Fruit fly (Drosophila melanogaster): ENCODE data around the gene CG43844.

The CG43844 gene

DNA sequence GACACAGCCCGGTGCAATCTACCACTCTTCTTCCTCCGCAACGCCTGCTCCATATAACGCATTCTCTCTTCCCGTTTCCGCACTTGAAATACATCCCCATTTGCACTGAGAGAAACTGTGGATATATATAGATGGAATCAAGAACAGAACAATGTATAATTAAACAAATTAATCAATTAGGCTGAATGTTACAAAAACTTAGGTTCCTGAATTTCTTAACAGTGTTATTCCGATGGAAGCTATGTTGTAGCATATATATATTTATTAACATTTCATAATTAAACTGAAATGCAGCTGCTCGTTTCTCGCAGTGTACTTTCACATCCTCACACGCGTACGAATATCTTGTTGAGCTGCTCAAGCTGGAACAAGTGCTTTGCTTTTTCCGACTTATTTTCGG lies 29.8 kb upstream of the CG43844 start (continued):
- peak; percentile 78 for TF ChIP-seq dac (GFP tag; optimal IDR thresholded peaks at IDR 0.05)
- peak; percentile 87 for TF ChIP-seq Sox15 (GFP tag; optimal IDR thresholded peaks at IDR 0.05)
- peak; percentile 95 for TF ChIP-seq Ets21C (GFP tag; optimal IDR thresholded peaks at IDR 0.05)
- TF ChIP-seq Sox102F (GFP tag; optimal IDR thresholded peaks at IDR 0.05), result peak; percentile 96
- peak; percentile 84 for TF ChIP-seq CG6163 (GFP tag; IDR thresholded peaks at IDR 0.05)
- peak; percentile 77 for TF ChIP-seq CG1621 (tag; optimal IDR thresholded peaks at IDR 0.05)
- peak; percentile 93 for TF ChIP-seq Eip93F (GFP tag; optimal IDR thresholded peaks at IDR 0.05)
- TF ChIP-seq esn (GFP tag; optimal IDR thresholded peaks at IDR 0.05), result peak; percentile 98
- TF ChIP-seq achi (GFP tag; optimal IDR thresholded peaks at IDR 0.05), result peak; percentile 92
- peak; percentile 69 for TF ChIP-seq Gug (GFP tag; IDR thresholded peaks at IDR 0.05)
- TF ChIP-seq CG11902 (GFP tag; optimal IDR thresholded peaks at IDR 0.05), result peak; percentile 83
- TF ChIP-seq Met (GFP tag; optimal IDR thresholded peaks at IDR 0.05), result peak; percentile 97
- peak; percentile 90 for TF ChIP-seq CG15336 (GFP tag; IDR thresholded peaks at IDR 0.05)
- peak; percentile 94 for TF ChIP-seq topi (GFP tag; optimal IDR thresholded peaks at IDR 0.05)
- TF ChIP-seq Ets96B (tag; optimal IDR thresholded peaks at IDR 0.05), result peak; percentile 78
- peak; percentile 98 for TF ChIP-seq Eip78C (GFP tag)
- peak; percentile 93 for TF ChIP-seq Sox14 (GFP tag; optimal IDR thresholded peaks at IDR 0.05)
- peak; percentile 96 for TF ChIP-seq Hr39 (GFP tag; optimal IDR thresholded peaks at IDR 0.05)
- peak; percentile 87 for TF ChIP-seq CG6854 (GFP tag; optimal IDR thresholded peaks at IDR 0.05)
- TF ChIP-seq CG10669 (GFP tag; optimal IDR thresholded peaks at IDR 0.05), result peak; percentile 75
- TF ChIP-seq svp (GFP tag), result peak; percentile 99
- TF ChIP-seq fkh (GFP tag; optimal IDR thresholded peaks at IDR 0.05), result no peak

DNA sequence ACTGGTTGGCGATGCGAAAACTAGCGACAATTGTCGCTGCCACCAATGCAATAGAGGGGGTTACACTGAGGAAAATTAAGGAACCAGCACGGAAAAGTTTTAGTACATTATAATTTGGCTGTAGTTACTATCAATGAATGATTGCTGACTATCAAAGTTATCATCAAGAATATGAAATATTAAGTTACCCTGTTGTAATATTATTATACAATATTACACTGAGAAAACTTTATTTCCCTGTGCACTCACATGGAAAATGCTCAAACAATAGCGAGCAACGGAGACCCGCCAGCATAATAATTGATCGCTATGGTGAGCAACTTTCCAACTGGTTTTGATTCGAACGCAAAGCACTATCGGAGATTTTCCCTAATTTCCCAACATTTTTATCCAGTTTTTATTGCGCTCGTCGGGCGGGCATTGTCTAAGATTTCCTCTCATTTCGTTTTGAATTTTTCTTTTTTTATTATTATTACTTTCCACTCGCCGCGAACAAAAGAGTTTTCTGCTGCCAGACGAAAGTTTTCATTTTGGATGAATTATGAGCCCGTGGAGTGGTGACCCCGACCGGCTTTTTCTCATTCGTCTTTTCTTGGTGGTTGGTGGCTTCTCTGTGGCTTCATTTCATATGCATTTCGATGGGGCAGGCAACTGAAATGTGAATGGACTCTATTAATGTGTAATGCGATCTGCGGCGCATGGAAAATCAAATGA lies 27.0 kb upstream of the CG43844 start:
- TF ChIP-seq Sox102F (GFP tag; optimal IDR thresholded peaks at IDR 0.05), result peak; percentile 21
- peak; percentile 96 for TF ChIP-seq dac (GFP tag; optimal IDR thresholded peaks at IDR 0.05)
- TF ChIP-seq Hr39 (GFP tag; optimal IDR thresholded peaks at IDR 0.05), result no peak
- TF ChIP-seq CG7368 (GFP tag; optimal IDR thresholded peaks at IDR 0.05), result peak; percentile 32
- TF ChIP-seq Eip78C (GFP tag), result peak; percentile 89
- TF ChIP-seq CG4318 (GFP tag; optimal IDR thresholded peaks at IDR 0.05), result peak; percentile 93
- peak; percentile 13 for TF ChIP-seq Sox14 (GFP tag; optimal IDR thresholded peaks at IDR 0.05)
- TF ChIP-seq svp (GFP tag), result no peak
- TF ChIP-seq CG15336 (GFP tag; IDR thresholded peaks at IDR 0.05), result peak; percentile 97
- TF ChIP-seq CG1621 (tag; optimal IDR thresholded peaks at IDR 0.05), result no peak
- TF ChIP-seq Ets21C (GFP tag; optimal IDR thresholded peaks at IDR 0.05), result peak; percentile 3
- TF ChIP-seq CG8319 (GFP tag; optimal IDR thresholded peaks at IDR 0.05), result peak; percentile 63
- TF ChIP-seq CG9139 (GFP tag; optimal IDR thresholded peaks at IDR 0.05), result no peak
- no peak for TF ChIP-seq Sox15 (GFP tag; optimal IDR thresholded peaks at IDR 0.05)
- TF ChIP-seq CG6808 (GFP tag; optimal IDR thresholded peaks at IDR 0.05), result no peak
- peak; percentile 73 for TF ChIP-seq CG11294 (GFP tag; IDR thresholded peaks at IDR 0.05)
- no peak for TF ChIP-seq CG3032 (tag; optimal IDR thresholded peaks at IDR 0.05)
- TF ChIP-seq CG6854 (GFP tag; optimal IDR thresholded peaks at IDR 0.05), result no peak
- TF ChIP-seq achi (GFP tag; optimal IDR thresholded peaks at IDR 0.05), result peak; percentile 69
- peak; percentile 88 for TF ChIP-seq CG6163 (GFP tag; IDR thresholded peaks at IDR 0.05)
- TF ChIP-seq CG10669 (GFP tag; optimal IDR thresholded peaks at IDR 0.05), result no peak
- peak; percentile 31 for TF ChIP-seq esn (GFP tag; optimal IDR thresholded peaks at IDR 0.05)
- TF ChIP-seq OdsH (GFP tag; optimal IDR thresholded peaks at IDR 0.05), result peak; percentile 80
- TF ChIP-seq spab (GFP tag; optimal IDR thresholded peaks at IDR 0.05), result peak; percentile 13
- TF ChIP-seq ss (GFP tag; optimal IDR thresholded peaks at IDR 0.05), result no peak
- peak in 1 of 2 experiments; percentile 83 for TF ChIP-seq salr (GFP tag; optimal IDR thresholded peaks at IDR 0.05)
- TF ChIP-seq Ets96B (tag; optimal IDR thresholded peaks at IDR 0.05), result no peak
- peak; percentile 54 for TF ChIP-seq CG10631 (GFP tag; optimal IDR thresholded peaks at IDR 0.05)
- TF ChIP-seq CG6276 (GFP tag; optimal IDR thresholded peaks at IDR 0.05), result peak; percentile 93
- no peak for TF ChIP-seq cyc (GFP tag; optimal IDR thresholded peaks at IDR 0.05)
- peak; percentile 41 for TF ChIP-seq lz (GFP tag; optimal IDR thresholded peaks at IDR 0.05)
- TF ChIP-seq fd85E (GFP tag; optimal IDR thresholded peaks at IDR 0.05), result no peak
- no peak for TF ChIP-seq CG31627 (GFP tag; optimal IDR thresholded peaks at IDR 0.05)
- TF ChIP-seq CG11902 (GFP tag; optimal IDR thresholded peaks at IDR 0.05), result no peak
- TF ChIP-seq CG32006 (GFP tag; optimal IDR thresholded peaks at IDR 0.05), result peak; percentile 97
- no peak for TF ChIP-seq Blimp-1 (GFP tag; optimal IDR thresholded peaks at IDR 0.05)
- TF ChIP-seq net (GFP tag; optimal IDR thresholded peaks at IDR 0.05), result peak; percentile 80
- no peak for TF ChIP-seq topi (GFP tag; optimal IDR thresholded peaks at IDR 0.05)
- peak; percentile 71 for TF ChIP-seq pdm3 (GFP tag; optimal IDR thresholded peaks at IDR 0.05)
- TF ChIP-seq Hr4 (GFP tag; optimal IDR thresholded peaks at IDR 0.05), result peak; percentile 96
- no peak for TF ChIP-seq vri (GFP tag; optimal IDR thresholded peaks at IDR 0.05)
- TF ChIP-seq Eip93F (GFP tag; optimal IDR thresholded peaks at IDR 0.05), result no peak

Measured in whole organism, prepupa.